Worm (Caenorhabditis elegans) whole organism, L3 larva: ENCODE data around the gene clec-177.
"Not testable (repeated sequence)": the region's sequence is repeated elsewhere in the genome, so short reads cannot be mapped to it uniquely, and the experiment has no call there.

Source experiments
- ZK546.5 ChIP-seq: sonication (generic microtip); optimal IDR thresholded peaks from 2 replicates; lab custom pipeline; 2017; ENCODE audit warnings: missing biosample characterization, missing genetic modification characterization
- egl-27 ChIP-seq: sonication (generic microtip); optimal IDR thresholded peaks from 4 replicates; lab custom pipeline; 2017; ENCODE audit warnings: missing biosample characterization, missing genetic modification reagents, missing genetic modification characterization
- nhr-12 ChIP-seq: fragments of 150-350 bp; optimal IDR thresholded peaks from 2 replicates; lab custom pipeline; 2014; ENCODE audit warnings: missing biosample characterization, missing genetic modification characterization
- nhr-77 ChIP-seq: fragments of 150-350 bp; optimal IDR thresholded peaks from 2 replicates; lab custom pipeline; 2014; ENCODE audit warnings: missing biosample characterization, missing genetic modification characterization
- pqm-1 ChIP-seq: fragments of 150-350 bp; optimal IDR thresholded peaks from 2 replicates; lab custom pipeline; 2017; ENCODE audit warnings: missing biosample characterization, missing genetic modification characterization, inconsistent platforms
- skn-1 ChIP-seq: fragments of 150-350 bp; optimal IDR thresholded peaks from 2 replicates; lab custom pipeline; 2014; ENCODE audit warnings: missing biosample characterization, missing genetic modification characterization

ce11 chrIV:5017075-5017474 lies 30.7 kb downstream of the clec-177 start, which contains the start of gene T28H11.7:
- not testable (repeated sequence) for TF ChIP-seq nhr-77 (tag; lab: Kevin White, UChicago); ZK546.5 (tag; lab: Kevin White, UChicago); pqm-1 (tag; lab: Kevin White, UChicago); skn-1; nhr-12 (tag; lab: Kevin White, UChicago); egl-27 (tag; lab: Kevin White, UChicago)
